Fruit fly (Drosophila melanogaster) whole organism, adult: Measurements from ENCODE around the gene CG12746.

Experiments
- CG11617 ChIP-seq: fragments of 200-800 bp; sonication (Bioruptor generic); optimal IDR thresholded peaks from 2 replicates; lab custom pipeline; 2017; ENCODE audit warnings: mild to moderate bottlenecking, missing biosample characterization, missing genetic modification reagents, missing genetic modification characterization
- CG12768 ChIP-seq: fragments of 200-800 bp; sonication (Bioruptor generic); optimal IDR thresholded peaks from 2 replicates; lab custom pipeline; 2017; ENCODE audit warnings: missing biosample characterization, missing genetic modification characterization, mild to moderate bottlenecking, moderate library complexity, missing genetic modification reagents
- CG14711 ChIP-seq: fragments of 200-800 bp; sonication (Bioruptor generic); optimal IDR thresholded peaks from 2 replicates; lab custom pipeline; 2018; ENCODE audit warnings: missing biosample characterization, mild to moderate bottlenecking, missing genetic modification characterization, moderate library complexity
- CG1620 ChIP-seq: fragments of 200-800 bp; sonication (Bioruptor generic); optimal IDR thresholded peaks from 2 replicates; lab custom pipeline; 2016; ENCODE audit warnings: missing biosample characterization, missing genetic modification characterization
- CG33017 ChIP-seq: fragments of 200-800 bp; sonication (Bioruptor generic); optimal IDR thresholded peaks from 2 replicates; lab custom pipeline; 2018; ENCODE audit warnings: missing biosample characterization, mild to moderate bottlenecking, missing genetic modification characterization, moderate library complexity
- CG5204 ChIP-seq: fragments of 200-800 bp; sonication (Bioruptor generic); optimal IDR thresholded peaks from 2 replicates; lab custom pipeline; 2016; ENCODE audit warnings: missing biosample characterization, missing genetic modification characterization
- CG7045 ChIP-seq: fragments of 200-800 bp; sonication (Bioruptor generic); optimal IDR thresholded peaks from 2 replicates; lab custom pipeline; 2017; ENCODE audit warnings: missing biosample characterization, mild to moderate bottlenecking, missing genetic modification characterization
- CG7101 ChIP-seq: fragments of 200-800 bp; sonication (Bioruptor generic); optimal IDR thresholded peaks from 2 replicates; lab custom pipeline; 2018; ENCODE audit warnings: missing biosample characterization, mild to moderate bottlenecking, missing genetic modification characterization, moderate library complexity
- Clk ChIP-seq: fragments of 200-800 bp; sonication (Bioruptor generic); optimal IDR thresholded peaks from 2 replicates; lab custom pipeline; 2017; ENCODE audit warnings: missing biosample characterization, missing genetic modification characterization
- Crg-1 ChIP-seq: fragments of 200-800 bp; sonication (Bioruptor generic); optimal IDR thresholded peaks from 2 replicates; lab custom pipeline; 2016; ENCODE audit warnings: missing biosample characterization, missing genetic modification characterization
- Hr96 ChIP-seq: fragments of 200-800 bp; sonication (Bioruptor generic); optimal IDR thresholded peaks from 2 replicates; lab custom pipeline; 2016; ENCODE audit warnings: missing biosample characterization, missing genetic modification characterization
- Mnt ChIP-seq: fragments of 200-800 bp; sonication (Bioruptor generic); optimal IDR thresholded peaks from 2 replicates; lab custom pipeline; 2016; ENCODE audit warnings: missing biosample characterization, mild to moderate bottlenecking, missing genetic modification characterization
- bab1 ChIP-seq: fragments of 200-800 bp; sonication (Bioruptor generic); optimal IDR thresholded peaks from 3 replicates; lab custom pipeline; 2019; ENCODE audit warnings: missing biosample characterization, mild to moderate bottlenecking, missing genetic modification characterization, moderate library complexity
- cic ChIP-seq: fragments of 200-800 bp; sonication (Bioruptor generic); optimal IDR thresholded peaks from 2 replicates; lab custom pipeline; 2017; ENCODE audit warnings: missing biosample characterization, mild to moderate bottlenecking, missing genetic modification characterization, moderate library complexity
- cnc ChIP-seq, 2 experiments: fragments of >200 bp; optimal IDR thresholded peaks; 2 replicates each; lab custom pipeline; 2017
- kay ChIP-seq: fragments of 200-800 bp; sonication (Bioruptor generic); peaks from one replicate; lab custom pipeline; 2016; ENCODE audit warnings: missing biosample characterization, missing genetic modification characterization, borderline replicate concordance
- ovo ChIP-seq: fragments of 200-800 bp; sonication (Bioruptor generic); optimal IDR thresholded peaks from 2 replicates; lab custom pipeline; 2016; ENCODE audit warnings: missing biosample characterization, missing genetic modification characterization
- pad ChIP-seq: fragments of 200-800 bp; sonication (Bioruptor generic); optimal IDR thresholded peaks from 3 replicates; lab custom pipeline; 2017; ENCODE audit warnings: missing biosample characterization, missing genetic modification characterization, mild to moderate bottlenecking, moderate library complexity, missing genetic modification reagents
- tj ChIP-seq: fragments of 200-800 bp; sonication (Bioruptor generic); optimal IDR thresholded peaks from 3 replicates; lab custom pipeline; 2017; ENCODE audit warnings: missing biosample characterization, mild to moderate bottlenecking, missing genetic modification characterization, moderate library complexity
- toe ChIP-seq: fragments of 200-800 bp; sonication (Bioruptor generic); optimal IDR thresholded peaks from 2 replicates; lab custom pipeline; 2016; ENCODE audit warnings: missing biosample characterization, missing genetic modification characterization

The CG12746 gene

DNA sequence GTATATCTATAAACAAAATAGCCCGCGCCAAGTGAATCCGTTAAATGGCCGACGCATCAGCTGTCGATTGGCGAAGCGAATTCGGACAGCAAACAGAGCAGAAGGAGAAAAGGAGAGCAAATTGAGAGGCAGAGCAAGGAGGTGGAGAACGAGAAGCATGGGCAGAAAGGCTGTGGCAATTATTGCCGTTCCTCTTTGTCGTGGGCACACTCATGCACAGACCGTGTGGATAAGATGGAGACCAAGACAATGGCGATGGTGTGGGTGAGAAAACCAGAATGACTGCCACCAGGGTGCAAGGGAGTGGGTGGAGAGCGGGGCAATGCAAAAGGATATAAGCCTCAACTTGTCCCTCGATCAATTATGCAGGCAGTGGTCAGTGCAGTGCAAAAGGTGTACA is 46.5 kb downstream of the CG12746 start:
- peak; percentile 0 for TF ChIP-seq pad (GFP tag; lab: Kevin White, UChicago)
- TF ChIP-seq bab1, result no peak
- TF ChIP-seq tj (GFP tag; lab: Kevin White, UChicago), result no peak

DNA sequence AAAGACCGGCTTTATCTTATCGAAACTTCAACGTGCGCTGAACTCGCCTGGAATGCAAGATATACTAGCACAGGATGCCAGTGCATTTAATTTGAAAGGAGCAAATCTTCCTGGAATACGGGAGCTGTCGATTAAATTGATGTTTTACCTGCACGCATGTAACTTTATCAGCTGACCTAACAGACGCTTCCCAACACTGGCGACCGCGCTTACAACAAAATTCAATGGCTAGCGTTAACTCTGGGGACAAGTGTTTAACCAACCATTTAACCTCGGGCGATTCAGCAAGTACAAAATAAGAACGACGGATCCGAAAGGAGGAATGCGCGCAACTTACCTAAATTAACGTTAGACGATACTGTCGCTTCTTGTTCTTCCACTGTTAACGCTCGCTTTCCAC is 47.1 kb downstream of the CG12746 start:
- TF ChIP-seq Mnt, result no peak
- TF ChIP-seq cic, result no peak
- TF ChIP-seq cnc (optimal IDR thresholded peaks at IDR 0.05; lab: Kevin White, UChicago), result no peak
- TF ChIP-seq CG7045, result no peak
- TF ChIP-seq tj (GFP tag; lab: Kevin White, UChicago), result no peak
- TF ChIP-seq bab1, result no peak
- TF ChIP-seq pad (GFP tag; lab: Kevin White, UChicago), result no peak
- TF ChIP-seq CG12768 (GFP tag; lab: Kevin White, UChicago), result no peak
- no peak for TF ChIP-seq CG7101 (tag; lab: Kevin White, UChicago)

DNA sequence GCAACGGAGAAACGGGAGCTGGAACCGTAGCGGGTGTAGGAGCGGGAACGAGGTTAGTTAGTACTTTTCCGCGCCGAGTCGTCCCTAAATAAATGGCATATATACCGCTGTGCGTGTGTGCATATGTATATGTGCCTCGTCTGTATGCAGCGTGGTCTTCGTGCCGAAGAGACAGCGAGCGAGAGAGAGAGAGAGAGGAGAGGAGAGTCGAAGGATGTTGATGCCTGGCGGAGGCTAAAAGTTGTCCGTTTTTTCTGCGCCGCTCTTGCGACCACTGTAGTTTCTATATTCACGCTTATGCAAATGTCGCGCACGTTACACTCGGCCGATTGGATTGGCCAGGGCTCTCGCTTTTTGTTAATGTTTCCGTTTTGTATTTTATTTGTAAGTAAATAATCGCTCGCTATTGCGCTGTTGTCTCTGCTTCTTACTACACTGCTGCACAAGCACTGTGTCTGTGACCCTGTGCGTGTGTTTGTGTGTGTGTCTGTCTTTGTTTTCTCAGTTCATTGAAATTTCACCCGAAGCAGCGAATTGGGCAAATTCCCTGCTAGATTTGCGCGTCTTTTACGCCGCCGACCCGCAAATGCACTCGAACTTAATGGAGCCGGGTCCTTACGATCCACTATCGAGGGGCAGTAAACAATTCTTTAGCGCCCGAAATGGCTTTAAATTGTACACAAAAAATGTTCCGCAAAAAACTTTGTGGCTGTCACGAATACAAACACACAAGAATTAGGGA is 47.9 kb downstream of the CG12746 start, which contains the start of gene Rga:
TSS of gene Rga (minus strand) at position 741 of the 742 bp plus-strand sequence.
- TF ChIP-seq CG1620 (GFP tag; lab: Kevin White, UChicago) (no peak), CG11617 (GFP tag; lab: Kevin White, UChicago) (no peak), CG33017 (tag; lab: Kevin White, UChicago) (no peak), toe (GFP tag; lab: Kevin White, UChicago) (no peak), CG7101 (tag; lab: Kevin White, UChicago) (no peak), CG14711 (tag; lab: Kevin White, UChicago) (no peak), CG12768 (GFP tag; lab: Kevin White, UChicago) (no peak), tj (GFP tag; lab: Kevin White, UChicago) (peak; percentile 2)

DNA sequence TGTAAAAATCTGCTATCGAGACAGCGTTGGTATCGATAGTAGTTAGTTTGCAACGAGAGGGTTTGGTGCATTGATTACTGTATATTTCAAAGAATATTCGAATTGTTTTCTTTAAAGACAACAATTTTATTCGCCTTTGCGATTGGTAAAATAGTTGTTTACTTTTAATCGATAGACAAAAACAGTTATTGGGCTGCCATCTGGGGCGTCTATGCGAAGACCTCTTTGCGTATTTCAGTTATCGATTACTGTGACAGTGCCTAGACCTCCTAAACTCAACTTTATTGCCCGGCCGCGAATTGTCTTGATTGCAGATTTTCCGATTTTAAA is 48.4 kb downstream of the CG12746 start, which contains the start of gene Atu:
TSS of gene Atu (plus strand) at position 245 of the 330 bp plus-strand sequence.
- peak; percentile 23 for TF ChIP-seq CG7045
- no peak for TF ChIP-seq Hr96 (GFP tag; lab: Kevin White, UChicago)
- no peak for TF ChIP-seq kay (GFP tag; lab: Kevin White, UChicago)
- TF ChIP-seq bab1, result peak; percentile 40
- TF ChIP-seq CG11617 (GFP tag; lab: Kevin White, UChicago), result peak; percentile 59
- TF ChIP-seq pad (GFP tag; lab: Kevin White, UChicago), result peak; percentile 5
- TF ChIP-seq CG7101 (tag; lab: Kevin White, UChicago), result peak; percentile 23
- TF ChIP-seq ovo, result peak; percentile 46
- TF ChIP-seq Crg-1 (GFP tag; lab: Kevin White, UChicago), result peak; percentile 14
- TF ChIP-seq CG5204 (GFP tag; lab: Kevin White, UChicago), result no peak
- peak; percentile 26 for TF ChIP-seq tj (GFP tag; lab: Kevin White, UChicago)
- peak; percentile 7 for TF ChIP-seq CG12768 (GFP tag; lab: Kevin White, UChicago)
- TF ChIP-seq Mnt, result peak; percentile 36

DNA sequence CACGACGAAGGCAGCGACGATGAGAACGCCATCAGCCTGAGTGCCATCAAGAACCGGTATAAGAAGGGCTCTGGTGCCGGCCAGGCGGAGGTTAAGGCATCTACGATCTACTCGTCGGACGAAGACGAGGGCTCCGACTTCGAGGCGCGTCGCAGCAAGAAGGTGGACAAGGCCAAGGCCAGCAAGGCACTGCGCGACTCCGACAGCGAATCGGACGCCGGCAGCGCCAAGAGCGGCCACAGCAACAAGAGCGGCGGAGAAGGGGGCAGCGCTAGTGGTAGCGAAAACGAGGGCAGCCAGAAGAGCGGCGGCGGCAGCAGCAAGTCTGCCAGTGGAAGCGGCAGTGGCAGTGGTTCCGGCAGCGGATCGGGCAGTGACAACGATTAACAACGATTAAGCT is 50.8 kb downstream of the CG12746 start:
- TF ChIP-seq Hr96 (GFP tag; lab: Kevin White, UChicago) (no peak), CG11617 (GFP tag; lab: Kevin White, UChicago) (no peak), Clk (no peak), cic (no peak), CG5204 (GFP tag; lab: Kevin White, UChicago) (no peak), Mnt (no peak), CG33017 (tag; lab: Kevin White, UChicago) (no peak), CG7101 (tag; lab: Kevin White, UChicago) (no peak), CG12768 (GFP tag; lab: Kevin White, UChicago) (no peak), ovo (no peak), tj (GFP tag; lab: Kevin White, UChicago) (no peak), bab1 (no peak), kay (GFP tag; lab: Kevin White, UChicago) (no peak), Crg-1 (GFP tag; lab: Kevin White, UChicago) (no peak), toe (GFP tag; lab: Kevin White, UChicago) (no peak), pad (GFP tag; lab: Kevin White, UChicago) (no peak), CG7045 (no peak), cnc (optimal IDR thresholded peaks at IDR 0.05; lab: Kevin White, UChicago) (no peak)
